Worm (Caenorhabditis elegans) whole organism, early embryonic: ENCODE results near the gene lin-12.

Experiments
- B0310.2 ChIP-seq: sonication (generic microtip); optimal IDR thresholded peaks from 2 replicates; lab custom pipeline; 2016; ENCODE audit warnings: mild to moderate bottlenecking, missing genetic modification characterization, missing compliant biosample characterization
- aly-1 ChIP-seq: sonication (generic microtip); optimal IDR thresholded peaks from 2 replicates; lab custom pipeline; 2016; ENCODE audit warnings: missing genetic modification characterization, missing compliant biosample characterization
- ama-1 ChIP-seq: fragments of 150-350 bp; optimal IDR thresholded peaks from 2 replicates; lab custom pipeline; 2014
- ceh-13 ChIP-seq: fragments of 200-800 bp; sonication (Bioruptor generic); optimal IDR thresholded peaks from 2 replicates; lab custom pipeline; 2018; ENCODE audit warnings: mild to moderate bottlenecking, missing genetic modification characterization, missing compliant biosample characterization
- ceh-36 ChIP-seq: sonication (generic microtip); optimal IDR thresholded peaks from 2 replicates; lab custom pipeline; 2016; ENCODE audit warnings: missing genetic modification characterization, inconsistent platforms, missing compliant biosample characterization
- flt-1 ChIP-seq: fragments of 200-800 bp; sonication (Bioruptor generic); IDR thresholded peaks from 2 replicates; pipeline ENCODE4 v1.3.6; 2022; ENCODE audit warnings: missing genetic modification characterization, missing compliant biosample characterization
- hmg-4 ChIP-seq: fragments of 200-800 bp; sonication (Bioruptor generic); optimal IDR thresholded peaks from 2 replicates; lab custom pipeline; 2018; ENCODE audit warnings: mild to moderate bottlenecking, missing genetic modification characterization, missing compliant biosample characterization
- hnd-1 ChIP-seq: sonication (generic microtip); optimal IDR thresholded peaks from 2 replicates; lab custom pipeline; 2016; ENCODE audit warnings: missing genetic modification characterization, missing compliant biosample characterization
- pes-1 ChIP-seq: fragments of 200-800 bp; sonication (Bioruptor generic); IDR thresholded peaks from 2 replicates; pipeline ENCODE4 v1.3.6; 2022; ENCODE audit warnings: missing genetic modification reagents, missing genetic modification characterization, missing compliant biosample characterization
- tbx-11 ChIP-seq: fragments of 200-800 bp; sonication (Bioruptor generic); IDR thresholded peaks from 2 replicates; pipeline ENCODE4 v1.3.6; 2022; ENCODE audit warnings: missing genetic modification characterization, missing compliant biosample characterization
- tbx-37 ChIP-seq: fragments of 200-800 bp; sonication (Bioruptor generic); conservative IDR thresholded peaks from 2 replicates; pipeline ENCODE4 v1.3.6; 2022; ENCODE audit warnings: missing genetic modification reagents, missing genetic modification characterization, missing compliant biosample characterization
- tra-4 ChIP-seq: sonication (generic microtip); optimal IDR thresholded peaks from 2 replicates; lab custom pipeline; 2017; ENCODE audit warnings: missing genetic modification characterization, missing compliant biosample characterization

DNA sequence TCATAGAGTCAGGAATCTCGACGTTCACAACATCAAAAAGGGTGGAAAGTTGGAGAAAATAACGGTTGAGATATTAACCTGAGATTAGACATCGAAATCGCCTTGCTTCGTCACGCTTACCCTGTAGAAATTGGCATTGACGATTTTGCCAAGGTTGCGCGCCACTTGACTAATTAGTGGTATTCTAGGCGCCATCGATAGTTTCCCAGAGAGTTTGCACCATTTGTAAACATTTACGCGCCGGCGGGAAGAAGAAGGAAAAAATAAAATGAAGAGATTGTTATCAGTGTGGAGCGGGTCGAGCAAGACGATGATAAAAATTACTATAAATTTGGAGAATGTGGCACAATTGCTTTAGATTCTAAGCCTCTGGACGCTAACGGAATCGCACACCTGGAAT is 39.0 kb upstream of the lin-12 start:
- TF ChIP-seq hmg-4, result no peak
- TF ChIP-seq hnd-1 (tag; lab: Kevin White, UChicago), result no peak
- no peak for TF ChIP-seq ama-1
- no peak for TF ChIP-seq pes-1 (GFP tag; lab: Robert Waterston, UW)
- TF ChIP-seq ceh-36 (tag; lab: Kevin White, UChicago), result no peak
- TF ChIP-seq ceh-13, result no peak
- TF ChIP-seq tra-4 (tag; lab: Kevin White, UChicago), result no peak
- TF ChIP-seq flt-1 (GFP tag; lab: Robert Waterston, UW), result no peak
- no peak for TF ChIP-seq tbx-37 (GFP tag; lab: Robert Waterston, UW)
- TF ChIP-seq tbx-11 (GFP tag; lab: Robert Waterston, UW), result no peak
- no peak for TF ChIP-seq aly-1 (tag; lab: Kevin White, UChicago)
- TF ChIP-seq B0310.2 (tag; lab: Kevin White, UChicago), result no peak
